Fruit fly (Drosophila melanogaster) whole organism, embryonic: ENCODE results near the gene CG42764.
A peak's percentile ranks its signal among the peaks of the same experiment; 100 is the strongest.

Source experiments
- Asciz ChIP-seq: fragments of 200-800 bp; sonication (Bioruptor generic); optimal IDR thresholded peaks from 2 replicates; lab custom pipeline; 2017; ENCODE audit warnings: missing biosample characterization, mild to moderate bottlenecking, missing genetic modification characterization, missing genetic modification reagents
- CG10147 ChIP-seq: fragments of 200-800 bp; sonication (Bioruptor generic); optimal IDR thresholded peaks from 2 replicates; lab custom pipeline; 2019; ENCODE audit warnings: missing biosample characterization, mild to moderate bottlenecking, missing genetic modification characterization, moderate library complexity
- CG10366 ChIP-seq: fragments of 200-800 bp; sonication (Bioruptor generic); IDR thresholded peaks from 2 replicates; pipeline ENCODE4 v1.3.6; 2022; ENCODE audit warnings: missing biosample characterization, missing genetic modification characterization
- CG10462 ChIP-seq: fragments of 200-800 bp; sonication (Bioruptor generic); optimal IDR thresholded peaks from 2 replicates; lab custom pipeline; 2016; ENCODE audit warnings: missing biosample characterization, missing genetic modification characterization
- CG11560 ChIP-seq: fragments of 200-800 bp; sonication (Bioruptor generic); IDR thresholded peaks from 3 replicates; pipeline ENCODE4 v1.3.6; 2022; ENCODE audit warnings: missing biosample characterization, missing genetic modification characterization
- CG12236 ChIP-seq: fragments of 200-800 bp; sonication (Bioruptor generic); optimal IDR thresholded peaks from 2 replicates; lab custom pipeline; 2016; ENCODE audit warnings: missing biosample characterization, missing genetic modification characterization
- CG15269 ChIP-seq: fragments of 200-800 bp; sonication (Bioruptor generic); optimal IDR thresholded peaks from 2 replicates; lab custom pipeline; 2018; ENCODE audit warnings: missing biosample characterization, mild to moderate bottlenecking, missing genetic modification characterization, moderate library complexity
- CG1603 ChIP-seq: fragments of 200-800 bp; sonication (Bioruptor generic); optimal IDR thresholded peaks from 2 replicates; lab custom pipeline; 2019; ENCODE audit warnings: missing biosample characterization, mild to moderate bottlenecking, missing genetic modification characterization, moderate library complexity
- CG16813 ChIP-seq: fragments of 200-800 bp; sonication (Bioruptor generic); IDR thresholded peaks from 3 replicates; pipeline ENCODE4 v1.3.6; 2022; ENCODE audit warnings: missing biosample characterization, missing genetic modification characterization; ENCODE audit not compliant: partially characterized antibody
- CG3407 ChIP-seq: fragments of 200-800 bp; sonication (Bioruptor generic); optimal IDR thresholded peaks from 2 replicates; lab custom pipeline; 2018; ENCODE audit warnings: missing biosample characterization, mild to moderate bottlenecking, missing genetic modification characterization
- CG42726 ChIP-seq: fragments of 200-800 bp; sonication (Bioruptor generic); IDR thresholded peaks from 2 replicates; pipeline ENCODE4 v1.3.6; 2022; ENCODE audit warnings: missing biosample characterization, missing genetic modification characterization; ENCODE audit not compliant: partially characterized antibody
- CG4424 ChIP-seq: fragments of 200-800 bp; sonication (Bioruptor generic); optimal IDR thresholded peaks from 3 replicates; lab custom pipeline; 2016; ENCODE audit warnings: missing biosample characterization, missing genetic modification characterization
- CG6654 ChIP-seq: fragments of 200-800 bp; sonication (Bioruptor generic); optimal IDR thresholded peaks from 2 replicates; lab custom pipeline; 2017; ENCODE audit warnings: missing biosample characterization, mild to moderate bottlenecking, missing genetic modification characterization
- CG6791 ChIP-seq: fragments of 200-800 bp; sonication (Bioruptor generic); IDR thresholded peaks from 3 replicates; pipeline ENCODE4 v1.3.6; 2022; ENCODE audit warnings: missing biosample characterization, missing genetic modification characterization; ENCODE audit not compliant: partially characterized antibody
- CG8478 ChIP-seq: fragments of >200 bp; optimal IDR thresholded peaks from 2 replicates; lab custom pipeline; 2018
- CG9437 ChIP-seq: fragments of 200-800 bp; sonication (Bioruptor generic); optimal IDR thresholded peaks from 2 replicates; lab custom pipeline; 2018; ENCODE audit warnings: missing biosample characterization, mild to moderate bottlenecking, missing genetic modification characterization
- CG9609 ChIP-seq: fragments of 200-800 bp; sonication (Bioruptor generic); optimal IDR thresholded peaks from 3 replicates; lab custom pipeline; 2016; ENCODE audit warnings: missing biosample characterization, missing genetic modification characterization
- Dip3 ChIP-seq: fragments of 200-800 bp; sonication (Bioruptor generic); optimal IDR thresholded peaks from 3 replicates; lab custom pipeline; 2016; ENCODE audit warnings: missing biosample characterization, missing genetic modification characterization
- E2f1 ChIP-seq: fragments of 200-800 bp; sonication (Bioruptor generic); IDR thresholded peaks from 2 replicates; pipeline ENCODE4 v1.3.6; 2022; ENCODE audit warnings: missing biosample characterization, missing genetic modification characterization
- E2f2 ChIP-seq: fragments of 200-800 bp; sonication (Bioruptor generic); IDR thresholded peaks from 2 replicates; pipeline ENCODE4 v1.3.6; 2022; ENCODE audit warnings: missing biosample characterization, missing genetic modification characterization
- Elba2 ChIP-seq: fragments of 200-800 bp; sonication (Bioruptor generic); optimal IDR thresholded peaks from 3 replicates; lab custom pipeline; 2016; ENCODE audit warnings: missing biosample characterization, missing genetic modification characterization
- Fer1 ChIP-seq: fragments of 200-800 bp; sonication (Bioruptor generic); optimal IDR thresholded peaks from 2 replicates; lab custom pipeline; 2017; ENCODE audit warnings: missing biosample characterization, mild to moderate bottlenecking, missing genetic modification characterization
- Fer2 ChIP-seq: fragments of 200-800 bp; sonication (Bioruptor generic); optimal IDR thresholded peaks from 2 replicates; lab custom pipeline; 2018; ENCODE audit warnings: missing biosample characterization, mild to moderate bottlenecking, missing genetic modification characterization, moderate library complexity
- Hmx ChIP-seq: fragments of 200-800 bp; sonication (Bioruptor generic); optimal IDR thresholded peaks from 2 replicates; lab custom pipeline; 2016; ENCODE audit warnings: missing biosample characterization, missing genetic modification characterization
- Hr51 ChIP-seq, 2 experiments: fragments of 200-800 bp; sonication (Bioruptor generic); optimal IDR thresholded peaks; 2 replicates in 1 of 2; 3 replicates in 1 of 2; lab custom pipeline; 2016 to 2018; ENCODE audit warnings: missing biosample characterization in 2 of 2, missing genetic modification characterization in 2 of 2, mild to moderate bottlenecking in 1 of 2, moderate library complexity in 1 of 2
- MBD-R2 ChIP-seq: fragments of 200-800 bp; sonication (Bioruptor generic); IDR thresholded peaks from 2 replicates; pipeline ENCODE4 v1.3.6; 2022; ENCODE audit warnings: missing biosample characterization, missing genetic modification characterization
- Mad ChIP-seq: fragments of 200-800 bp; sonication (Bioruptor generic); optimal IDR thresholded peaks from 2 replicates; lab custom pipeline; 2016; ENCODE audit warnings: missing biosample characterization, missing genetic modification characterization
- Max ChIP-seq: fragments of 200-800 bp; sonication (Bioruptor generic); optimal IDR thresholded peaks from 2 replicates; lab custom pipeline; 2016; ENCODE audit warnings: missing biosample characterization, mild to moderate bottlenecking, missing genetic modification characterization
- Mrtf ChIP-seq: fragments of 200-800 bp; sonication (Bioruptor generic); IDR thresholded peaks from 3 replicates; pipeline ENCODE4 v1.3.6; 2022; ENCODE audit warnings: missing biosample characterization, missing genetic modification characterization
- NFAT ChIP-seq: fragments of 200-800 bp; sonication (Bioruptor generic); IDR thresholded peaks from 2 replicates; pipeline ENCODE4 v1.3.6; 2022; ENCODE audit warnings: missing biosample characterization, missing genetic modification characterization
- NK7.1 ChIP-seq: fragments of 200-800 bp; sonication (Bioruptor generic); optimal IDR thresholded peaks from 3 replicates; lab custom pipeline; 2016; ENCODE audit warnings: missing biosample characterization, missing genetic modification characterization
- Oli ChIP-seq: fragments of 200-800 bp; sonication (Bioruptor generic); optimal IDR thresholded peaks from 2 replicates; lab custom pipeline; 2018; ENCODE audit warnings: missing biosample characterization, mild to moderate bottlenecking, missing genetic modification characterization, moderate library complexity
- Opbp ChIP-seq: fragments of 200-800 bp; sonication (Bioruptor generic); IDR thresholded peaks from 3 replicates; pipeline ENCODE4 v1.3.6; 2022; ENCODE audit warnings: missing biosample characterization, missing genetic modification characterization; ENCODE audit not compliant: partially characterized antibody
- Pdp1 ChIP-seq, 2 experiments: fragments of 200-800 bp; sonication (Bioruptor generic); optimal IDR thresholded peaks; 3 replicates each; lab custom pipeline; 2016; ENCODE audit warnings: missing biosample characterization in 2 of 2, missing genetic modification characterization in 2 of 2, mild to moderate bottlenecking in 1 of 2, moderate library complexity in 1 of 2
- Ptx1 ChIP-seq: fragments of 200-800 bp; sonication (Bioruptor generic); IDR thresholded peaks from 2 replicates; pipeline ENCODE4 v1.3.6; 2022; ENCODE audit warnings: missing biosample characterization, missing genetic modification characterization
- Sry-β ChIP-seq: fragments of 200-800 bp; sonication (Bioruptor generic); optimal IDR thresholded peaks from 2 replicates; lab custom pipeline; 2018; ENCODE audit warnings: missing biosample characterization, mild to moderate bottlenecking, missing genetic modification characterization, moderate library complexity
- bcd ChIP-seq: fragments of 200-800 bp; sonication (Bioruptor generic); optimal IDR thresholded peaks from 2 replicates; lab custom pipeline; 2017; ENCODE audit warnings: missing biosample characterization, mild to moderate bottlenecking, missing genetic modification characterization
- br ChIP-seq: fragments of >200 bp; optimal IDR thresholded peaks from 2 replicates; lab custom pipeline; 2017
- disco-r ChIP-seq: fragments of 200-800 bp; sonication (Bioruptor generic); optimal IDR thresholded peaks from 2 replicates; lab custom pipeline; 2016; ENCODE audit warnings: missing biosample characterization, missing genetic modification characterization
- lab ChIP-seq: fragments of 200-800 bp; sonication (Bioruptor generic); optimal IDR thresholded peaks from 3 replicates; lab custom pipeline; 2017; ENCODE audit warnings: missing biosample characterization, missing genetic modification characterization, mild to moderate bottlenecking, moderate library complexity, missing genetic modification reagents
- pnt ChIP-seq: fragments of 200-800 bp; sonication (Bioruptor generic); optimal IDR thresholded peaks from 3 replicates; lab custom pipeline; 2016; ENCODE audit warnings: missing biosample characterization, missing genetic modification characterization
- pzg ChIP-seq: fragments of 200-800 bp; sonication (Bioruptor generic); optimal IDR thresholded peaks from 3 replicates; lab custom pipeline; 2018; ENCODE audit warnings: missing biosample characterization, mild to moderate bottlenecking, missing genetic modification characterization, moderate library complexity
- twi ChIP-seq: fragments of 200-800 bp; optimal IDR thresholded peaks from 2 replicates; lab custom pipeline; 2019; ENCODE audit warnings: missing biosample characterization, mild to moderate bottlenecking, missing genetic modification characterization, moderate library complexity
- usp ChIP-seq: fragments of >200 bp; optimal IDR thresholded peaks from 2 replicates; lab custom pipeline; 2017; ENCODE audit warnings: missing biosample characterization, missing genetic modification characterization
- vfl ChIP-seq: fragments of 200-800 bp; sonication (Bioruptor generic); optimal IDR thresholded peaks from 2 replicates; lab custom pipeline; 2016; ENCODE audit warnings: missing biosample characterization, missing genetic modification characterization
- wdn ChIP-seq: fragments of 200-800 bp; sonication (Bioruptor generic); IDR thresholded peaks from 2 replicates; pipeline ENCODE4 v1.3.6; 2022; ENCODE audit warnings: missing biosample characterization, missing genetic modification characterization

CG42764 gene

dm6 chr3L:20441632-20442469 is 24.0 kb downstream of the CG42764 start, which contains the start of gene CG5910 (continued):
- TF ChIP-seq bcd (GFP tag; lab: Kevin White, UChicago): peak; percentile 90
- peak; percentile 94 for TF ChIP-seq Oli (tag; lab: Kevin White, UChicago)
- TF ChIP-seq NK7.1: no peak
- no peak for TF ChIP-seq NFAT
- no peak for TF ChIP-seq CG12236 (GFP tag; lab: Kevin White, UChicago)
- peak; percentile 39 to 92 for TF ChIP-seq Hr51 (GFP tag; optimal IDR thresholded peaks at IDR 0.05; lab: Kevin White, UChicago)
- TF ChIP-seq Fer2 (tag; lab: Kevin White, UChicago): peak; percentile 74
- peak; percentile 60 for TF ChIP-seq CG6654 (GFP tag; lab: Kevin White, UChicago)
- peak; percentile 37; the same call in 1 of the 2 replicates for TF ChIP-seq E2f2 (GFP tag; lab: Robert Waterston, UW)
- TF ChIP-seq Dip3: no peak
- TF ChIP-seq CG9609 (GFP tag; lab: Kevin White, UChicago): no peak
- peak; percentile 83 for TF ChIP-seq Ptx1
- no peak for TF ChIP-seq Elba2 (GFP tag; lab: Kevin White, UChicago)
- peak; percentile 95 for TF ChIP-seq Fer1 (GFP tag; lab: Kevin White, UChicago)
- TF ChIP-seq CG9437 (GFP tag; lab: Kevin White, UChicago): peak; percentile 89
- TF ChIP-seq vfl (GFP tag; lab: Kevin White, UChicago): no peak
- TF ChIP-seq Mrtf (GFP tag; lab: Robert Waterston, UW): peak; percentile 64; the same call in 2 of the 3 replicates
- TF ChIP-seq br (lab: Kevin White, UChicago): no peak
- peak; percentile 70 for TF ChIP-seq E2f1
- no peak for TF ChIP-seq CG16813 (GFP tag; lab: Robert Waterston, UW)
- TF ChIP-seq CG1603 (tag; lab: Kevin White, UChicago): peak; percentile 45
- no peak for TF ChIP-seq Opbp (GFP tag; lab: Robert Waterston, UW)
- peak; percentile 78 for TF ChIP-seq Asciz (GFP tag; lab: Kevin White, UChicago)
- peak; percentile 88 for TF ChIP-seq CG4424 (GFP tag; lab: Kevin White, UChicago)
- no peak for TF ChIP-seq lab (GFP tag; lab: Kevin White, UChicago)
- peak; percentile 72 for TF ChIP-seq wdn
- TF ChIP-seq CG15269 (tag; lab: Kevin White, UChicago): peak; percentile 90
- no peak for TF ChIP-seq Mad
- no peak for TF ChIP-seq disco-r (GFP tag; lab: Kevin White, UChicago)
- peak; percentile 66 for TF ChIP-seq CG10366 (GFP tag; lab: Robert Waterston, UW)
- TF ChIP-seq Sry-β (GFP tag; lab: Kevin White, UChicago): no peak
- no peak for TF ChIP-seq pzg (GFP tag; lab: Kevin White, UChicago)
- peak; percentile 78 for TF ChIP-seq CG3407 (GFP tag; lab: Kevin White, UChicago)
- TF ChIP-seq CG6791 (GFP tag; lab: Robert Waterston, UW): no peak
- TF ChIP-seq CG11560 (tag; lab: Robert Waterston, UW): peak; percentile 72; the same call in 2 of the 3 replicates
- peak; percentile 96 for TF ChIP-seq CG10147 (GFP tag; lab: Kevin White, UChicago)
- TF ChIP-seq twi: peak; percentile 80
- TF ChIP-seq Max (GFP tag; lab: Kevin White, UChicago): peak; percentile 77
- no peak for TF ChIP-seq Hmx (GFP tag; lab: Kevin White, UChicago)
- TF ChIP-seq usp (GFP tag; lab: Kevin White, UChicago): no peak
- peak; percentile 43 for TF ChIP-seq pnt (GFP tag; lab: Kevin White, UChicago)
- peak; percentile 35 for TF ChIP-seq CG10462 (GFP tag; lab: Kevin White, UChicago)
- TF ChIP-seq CG8478 (lab: Kevin White, UChicago): no peak
- TF ChIP-seq CG42726 (GFP tag; lab: Robert Waterston, UW): no peak
- TF ChIP-seq MBD-R2 (GFP tag; lab: Robert Waterston, UW): no peak
- peak; percentile 3 to 35 for TF ChIP-seq Pdp1 (GFP tag; optimal IDR thresholded peaks at IDR 0.05; lab: Kevin White, UChicago)
